Fruit fly (Drosophila melanogaster) whole organism, embryonic: ENCODE data around the gene robl62A.
A peak's percentile ranks its signal among the peaks of the same experiment; 100 is the strongest.

Source experiments
- Aef1 ChIP-seq: fragments of 200-800 bp; sonication (Bioruptor generic); IDR thresholded peaks from 3 replicates; pipeline ENCODE4 v1.3.6; 2022; ENCODE audit warnings: missing biosample characterization, missing genetic modification characterization
- B-H2 ChIP-seq: fragments of 200-800 bp; sonication (Bioruptor generic); optimal IDR thresholded peaks from 2 replicates; lab custom pipeline; 2018; ENCODE audit warnings: missing biosample characterization, mild to moderate bottlenecking, missing genetic modification characterization
- BEAF-32 ChIP-seq: fragments of 200-800 bp; sonication (Bioruptor generic); optimal IDR thresholded peaks from 3 replicates; lab custom pipeline; 2017; ENCODE audit warnings: missing biosample characterization, missing genetic modification characterization, mild to moderate bottlenecking, moderate library complexity, missing genetic modification reagents
- CG10959 ChIP-seq: fragments of 200-800 bp; sonication (Bioruptor generic); IDR thresholded peaks from 2 replicates; pipeline ENCODE4 v1.3.6; 2022; ENCODE audit warnings: missing biosample characterization, missing genetic modification characterization
- CG11504 ChIP-seq: fragments of 200-800 bp; sonication (Bioruptor generic); optimal IDR thresholded peaks from 3 replicates; lab custom pipeline; 2019; ENCODE audit warnings: missing biosample characterization, mild to moderate bottlenecking, missing genetic modification characterization, moderate library complexity
- CG12659 ChIP-seq: fragments of 200-800 bp; sonication (Bioruptor generic); optimal IDR thresholded peaks from 3 replicates; lab custom pipeline; 2017; ENCODE audit warnings: mild to moderate bottlenecking, missing biosample characterization, missing genetic modification reagents, missing genetic modification characterization
- CG12942 ChIP-seq: fragments of 200-800 bp; sonication (Bioruptor generic); optimal IDR thresholded peaks from 3 replicates; lab custom pipeline; 2016; ENCODE audit warnings: missing biosample characterization, missing genetic modification characterization
- CG13296 ChIP-seq: fragments of 200-800 bp; sonication (Bioruptor generic); optimal IDR thresholded peaks from 3 replicates; lab custom pipeline; 2018; ENCODE audit warnings: missing biosample characterization, mild to moderate bottlenecking, missing genetic modification characterization
- CG14014 ChIP-seq: fragments of 200-800 bp; sonication (Bioruptor generic); IDR thresholded peaks from 2 replicates; pipeline ENCODE4 v1.3.6; 2022; ENCODE audit warnings: missing biosample characterization, missing genetic modification characterization
- CG14050 ChIP-seq: fragments of 200-800 bp; sonication (Bioruptor generic); IDR thresholded peaks from 3 replicates; pipeline ENCODE4 v1.3.6; 2022; ENCODE audit warnings: missing biosample characterization, missing genetic modification characterization
- CG14965 ChIP-seq: fragments of 200-800 bp; sonication (Bioruptor generic); optimal IDR thresholded peaks from 2 replicates; lab custom pipeline; 2016; ENCODE audit warnings: missing biosample characterization, missing genetic modification characterization, borderline replicate concordance
- CG15269 ChIP-seq: fragments of 200-800 bp; sonication (Bioruptor generic); optimal IDR thresholded peaks from 2 replicates; lab custom pipeline; 2018; ENCODE audit warnings: missing biosample characterization, mild to moderate bottlenecking, missing genetic modification characterization, moderate library complexity
- CG16815 ChIP-seq: fragments of 200-800 bp; sonication (Bioruptor generic); optimal IDR thresholded peaks from 3 replicates; lab custom pipeline; 2017; ENCODE audit warnings: missing biosample characterization, mild to moderate bottlenecking, missing genetic modification characterization
- CG16863 ChIP-seq: fragments of 200-800 bp; sonication (Bioruptor generic); optimal IDR thresholded peaks from 3 replicates; lab custom pipeline; 2016; ENCODE audit warnings: missing biosample characterization, missing genetic modification characterization
- CG18011 ChIP-seq: fragments of 200-800 bp; sonication (Bioruptor generic); optimal IDR thresholded peaks from 2 replicates; lab custom pipeline; 2017; ENCODE audit warnings: missing biosample characterization, missing genetic modification characterization, mild to moderate bottlenecking, moderate library complexity, missing genotype
- CG1832 ChIP-seq: fragments of 200-800 bp; sonication (Bioruptor generic); optimal IDR thresholded peaks from 2 replicates; lab custom pipeline; 2017; ENCODE audit warnings: missing biosample characterization, mild to moderate bottlenecking, missing genetic modification characterization, inconsistent platforms
- CG2116 ChIP-seq: fragments of 200-800 bp; sonication (Bioruptor generic); optimal IDR thresholded peaks from 3 replicates; lab custom pipeline; 2018; ENCODE audit warnings: missing biosample characterization, mild to moderate bottlenecking, missing genetic modification characterization
- CG2120 ChIP-seq: fragments of 200-800 bp; sonication (Bioruptor generic); optimal IDR thresholded peaks from 3 replicates; lab custom pipeline; 2016; ENCODE audit warnings: missing biosample characterization, missing genetic modification characterization
- CG30403 ChIP-seq: fragments of 200-800 bp; sonication (Bioruptor generic); optimal IDR thresholded peaks from 3 replicates; lab custom pipeline; 2016; ENCODE audit warnings: missing biosample characterization, missing genetic modification characterization
- CG31388 ChIP-seq: fragments of 200-800 bp; sonication (Bioruptor generic); optimal IDR thresholded peaks from 2 replicates; lab custom pipeline; 2016; ENCODE audit warnings: missing biosample characterization, missing genetic modification characterization
- CG6175 ChIP-seq: fragments of 200-800 bp; sonication (Bioruptor generic); IDR thresholded peaks from 3 replicates; pipeline ENCODE4 v1.3.6; 2022; ENCODE audit warnings: missing biosample characterization, missing genetic modification characterization
- CG6813 ChIP-seq: fragments of 200-800 bp; sonication (Bioruptor generic); optimal IDR thresholded peaks from 2 replicates; lab custom pipeline; 2017; ENCODE audit warnings: missing biosample characterization, missing genetic modification characterization, mild to moderate bottlenecking, moderate library complexity, missing genetic modification reagents
- CG9437 ChIP-seq: fragments of 200-800 bp; sonication (Bioruptor generic); optimal IDR thresholded peaks from 2 replicates; lab custom pipeline; 2018; ENCODE audit warnings: missing biosample characterization, mild to moderate bottlenecking, missing genetic modification characterization
- Dek ChIP-seq: fragments of 200-800 bp; sonication (Bioruptor generic); optimal IDR thresholded peaks from 3 replicates; lab custom pipeline; 2019; ENCODE audit warnings: missing biosample characterization, mild to moderate bottlenecking, missing genetic modification characterization, moderate library complexity
- Doc2 ChIP-seq: fragments of 200-800 bp; sonication (Bioruptor generic); IDR thresholded peaks from 2 replicates; pipeline ENCODE4 v1.3.6; 2022; ENCODE audit warnings: missing biosample characterization, missing genetic modification characterization
- Fer2 ChIP-seq: fragments of 200-800 bp; sonication (Bioruptor generic); optimal IDR thresholded peaks from 2 replicates; lab custom pipeline; 2018; ENCODE audit warnings: missing biosample characterization, mild to moderate bottlenecking, missing genetic modification characterization, moderate library complexity
- HHEX ChIP-seq: fragments of 200-800 bp; sonication (Bioruptor generic); optimal IDR thresholded peaks from 3 replicates; lab custom pipeline; 2017; ENCODE audit warnings: missing biosample characterization, mild to moderate bottlenecking, missing genetic modification characterization, missing genetic modification reagents
- HLHmδ ChIP-seq: fragments of 200-800 bp; sonication (Bioruptor generic); optimal IDR thresholded peaks from 2 replicates; lab custom pipeline; 2018; ENCODE audit warnings: missing biosample characterization, mild to moderate bottlenecking, missing genetic modification characterization, moderate library complexity
- Hr39 ChIP-seq: fragments of >200 bp; optimal IDR thresholded peaks from 2 replicates; lab custom pipeline; 2017
- Nf-YC ChIP-seq: fragments of 200-800 bp; optimal IDR thresholded peaks from 3 replicates; lab custom pipeline; 2019; ENCODE audit warnings: missing biosample characterization, mild to moderate bottlenecking, missing genetic modification characterization, moderate library complexity
- Pdp1 ChIP-seq, 2 experiments: fragments of 200-800 bp; sonication (Bioruptor generic); optimal IDR thresholded peaks; 3 replicates each; lab custom pipeline; 2016; ENCODE audit warnings: missing biosample characterization in 2 of 2, missing genetic modification characterization in 2 of 2, mild to moderate bottlenecking in 1 of 2, moderate library complexity in 1 of 2
- Poxn ChIP-seq: fragments of 200-800 bp; sonication (Bioruptor generic); IDR thresholded peaks from 2 replicates; pipeline ENCODE4 v1.3.6; 2022; ENCODE audit warnings: missing biosample characterization, missing genetic modification characterization
- Rfx ChIP-seq: fragments of 200-800 bp; sonication (Bioruptor generic); IDR thresholded peaks from 2 replicates; pipeline ENCODE4 v1.3.6; 2022; ENCODE audit warnings: missing biosample characterization, missing genetic modification characterization
- abd-A ChIP-seq: fragments of 200-800 bp; sonication (Bioruptor generic); optimal IDR thresholded peaks from 3 replicates; lab custom pipeline; 2019; ENCODE audit warnings: missing biosample characterization, mild to moderate bottlenecking, missing genetic modification characterization, moderate library complexity
- aop ChIP-seq: fragments of 200-800 bp; sonication (Bioruptor generic); IDR thresholded peaks from 2 replicates; pipeline ENCODE4 v1.3.6; 2022; ENCODE audit warnings: missing biosample characterization, missing genetic modification characterization
- bbx ChIP-seq: fragments of 200-800 bp; sonication (Bioruptor generic); IDR thresholded peaks from 2 replicates; pipeline ENCODE4 v1.3.6; 2022; ENCODE audit warnings: missing biosample characterization, missing genetic modification characterization; ENCODE audit not compliant: partially characterized antibody
- cad ChIP-seq: fragments of >200 bp; optimal IDR thresholded peaks from 2 replicates; lab custom pipeline; 2017; ENCODE audit warnings: missing biosample characterization, missing genetic modification characterization
- chif ChIP-seq, 2 experiments: fragments of 200-800 bp; sonication (Bioruptor generic); optimal IDR thresholded peaks; 3 replicates each; lab custom pipeline; 2016; ENCODE audit warnings: missing biosample characterization in 2 of 2, missing genetic modification characterization in 2 of 2
- disco-r ChIP-seq: fragments of 200-800 bp; sonication (Bioruptor generic); optimal IDR thresholded peaks from 2 replicates; lab custom pipeline; 2016; ENCODE audit warnings: missing biosample characterization, missing genetic modification characterization
- emc ChIP-seq: fragments of 200-800 bp; sonication (Bioruptor generic); optimal IDR thresholded peaks from 2 replicates; lab custom pipeline; 2016; ENCODE audit warnings: missing biosample characterization, missing genetic modification characterization
- gce ChIP-seq: fragments of 200-800 bp; sonication (Bioruptor generic); IDR thresholded peaks from 3 replicates; pipeline ENCODE4 v1.3.6; 2022; ENCODE audit warnings: missing biosample characterization, missing genetic modification characterization
- kay ChIP-seq: fragments of 200-800 bp; sonication (Bioruptor generic); optimal IDR thresholded peaks from 2 replicates; lab custom pipeline; 2016; ENCODE audit warnings: missing biosample characterization, missing genetic modification characterization
- lola ChIP-seq, 3 experiments: fragments of >200 bp in 2 of 3; fragments of 200-800 bp in 1 of 3; sonication (Bioruptor generic) in 1 of 3; optimal IDR thresholded peaks; 2 replicates each; lab custom pipeline; 2017 to 2019; ENCODE audit warnings: missing biosample characterization in 3 of 3, missing genetic modification characterization in 3 of 3, mild to moderate bottlenecking in 1 of 3, moderate library complexity in 1 of 3
- mam ChIP-seq: fragments of 200-800 bp; sonication (Bioruptor generic); optimal IDR thresholded peaks from 3 replicates; lab custom pipeline; 2016; ENCODE audit warnings: missing biosample characterization, missing genetic modification characterization
- onecut ChIP-seq: fragments of 200-800 bp; sonication (Bioruptor generic); IDR thresholded peaks from 2 replicates; pipeline ENCODE4 v1.3.6; 2022; ENCODE audit warnings: missing biosample characterization, missing genetic modification characterization
- pb ChIP-seq: fragments of 200-800 bp; sonication (Bioruptor generic); optimal IDR thresholded peaks from 3 replicates; lab custom pipeline; 2016; ENCODE audit warnings: missing biosample characterization, missing genetic modification characterization
- prd ChIP-seq, 3 experiments: fragments of >200 bp in 2 of 3; fragments of 200-800 bp in 1 of 3; sonication (Bioruptor generic) in 1 of 3; optimal IDR thresholded peaks in 2 of 3; IDR thresholded peaks in 1 of 3; 2 replicates in 2 of 3; 3 replicates in 1 of 3; pipeline versions ENCODE4 v1.3.6 to Lab custom; 2017 to 2022; ENCODE audit warnings: missing biosample characterization in 1 of 3, missing genetic modification characterization in 1 of 3
- sc ChIP-seq, 3 experiments: fragments of >200 bp in 2 of 3; fragments of 200-800 bp in 1 of 3; sonication (Bioruptor generic) in 1 of 3; optimal IDR thresholded peaks; 2 replicates in 2 of 3; 3 replicates in 1 of 3; lab custom pipeline; 2017; ENCODE audit warnings: mild to moderate bottlenecking in 1 of 3, missing biosample characterization in 1 of 3, missing genetic modification characterization in 1 of 3, missing genetic modification reagents in 1 of 3
- unc-4 ChIP-seq: fragments of 200-800 bp; sonication (Bioruptor generic); IDR thresholded peaks from 2 replicates; pipeline ENCODE4 v1.3.6; 2022; ENCODE audit warnings: missing biosample characterization, missing genetic modification characterization; ENCODE audit not compliant: partially characterized antibody
- vvl ChIP-seq: fragments of 200-800 bp; sonication (Bioruptor generic); IDR thresholded peaks from 2 replicates; pipeline ENCODE4 v1.3.6; 2022; ENCODE audit warnings: missing biosample characterization, missing genetic modification characterization

robl62A gene

DNA sequence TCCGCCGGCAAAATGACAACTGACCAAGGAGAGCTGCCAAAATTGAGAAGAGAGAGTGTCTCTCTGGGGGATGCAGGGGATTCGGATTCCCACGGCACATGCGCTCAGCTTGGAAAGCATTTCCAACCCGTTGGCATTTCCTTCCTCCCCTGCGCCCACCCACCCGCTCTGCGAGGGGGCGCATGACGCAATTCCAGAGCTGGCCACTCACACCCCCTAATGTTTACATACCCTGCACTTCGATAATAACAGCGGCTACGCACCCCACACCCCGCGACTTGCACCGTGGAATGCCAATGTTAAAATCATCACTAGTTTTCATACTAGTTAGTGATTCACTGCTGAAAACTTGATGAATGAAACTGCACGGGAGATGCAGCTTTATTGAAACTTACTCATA lies 12.1 kb downstream of the robl62A start, which contains the start of gene stet (continued):
- TF ChIP-seq Aef1 (GFP tag; lab: Robert Waterston, UW) (no peak), BEAF-32 (GFP tag; lab: Kevin White, UChicago) (no peak), pb (GFP tag; lab: Kevin White, UChicago) (no peak), chif (GFP tag; optimal IDR thresholded peaks at IDR 0.05; lab: Kevin White, UChicago) (no peak), Poxn (no peak), Hr39 (no peak), emc (GFP tag; lab: Kevin White, UChicago) (no peak), CG14050 (GFP tag; lab: Robert Waterston, UW) (no peak), Nf-YC (tag; lab: Kevin White, UChicago) (no peak), CG11504 (tag; lab: Kevin White, UChicago) (no peak), CG16815 (no peak), unc-4 (0 out of 2 replicates have a peak, but pooled peaks have one; percentile 18), Rfx (GFP tag; lab: Robert Waterston, UW) (peak; percentile 21; the same call in 1 of the 2 replicates), Fer2 (tag; lab: Kevin White, UChicago) (no peak), CG1832 (no peak), CG16863 (no peak), sc (optimal IDR thresholded peaks at IDR 0.05; lab: Kevin White, UChicago) (no peak), sc (GFP tag; optimal IDR thresholded peaks at IDR 0.05; lab: Kevin White, UChicago) (no peak), Dek (tag; lab: Kevin White, UChicago) (no peak), kay (GFP tag; lab: Kevin White, UChicago) (no peak), abd-A (tag; lab: Kevin White, UChicago) (no peak), bbx (GFP tag; lab: Robert Waterston, UW) (0 out of 2 replicates have a peak, but pooled peaks have one; percentile 45), disco-r (no peak), aop (GFP tag; lab: Robert Waterston, UW) (no peak), CG31388 (GFP tag; lab: Kevin White, UChicago) (no peak), Doc2 (GFP tag; lab: Robert Waterston, UW) (no peak), CG10959 (GFP tag; lab: Robert Waterston, UW) (no peak), lola (GFP tag; optimal IDR thresholded peaks at IDR 0.05; lab: Kevin White, UChicago) (no peak), cad (GFP tag; lab: Kevin White, UChicago) (no peak), CG2116 (no peak), CG12942 (GFP tag; lab: Kevin White, UChicago) (no peak), CG13296 (GFP tag; lab: Kevin White, UChicago) (no peak), onecut (GFP tag; lab: Robert Waterston, UW) (peak; percentile 27; the same call in 1 of the 2 replicates), B-H2 (no peak), CG2120 (no peak), vvl (0 out of 2 replicates have a peak, but pooled peaks have one; percentile 42), CG14965 (GFP tag; lab: Kevin White, UChicago) (no peak), CG30403 (GFP tag; lab: Kevin White, UChicago) (no peak), gce (GFP tag; lab: Robert Waterston, UW) (no peak), HLHmδ (GFP tag; lab: Kevin White, UChicago) (no peak), CG14014 (GFP tag; lab: Robert Waterston, UW) (no peak), CG15269 (no peak), CG6175 (GFP tag; lab: Robert Waterston, UW) (no peak), CG6813 (GFP tag; lab: Kevin White, UChicago) (peak; percentile 48), mam (GFP tag; lab: Kevin White, UChicago) (no peak), CG12659 (GFP tag; lab: Kevin White, UChicago) (no peak), CG9437 (no peak), Pdp1 (GFP tag; optimal IDR thresholded peaks at IDR 0.05; lab: Kevin White, UChicago) (peak in 1 of 2 experiments; percentile 67), prd (optimal IDR thresholded peaks at IDR 0.05; lab: Kevin White, UChicago) (no peak), prd (GFP tag; IDR thresholded peaks at IDR 0.05; lab: Robert Waterston, UW) (0 out of 3 replicates have a peak, but pooled peaks have one; percentile 10), HHEX (GFP tag; lab: Kevin White, UChicago) (no peak), CG18011 (GFP tag; lab: Kevin White, UChicago) (no peak)
